Fruit fly (Drosophila melanogaster): Measurements from ENCODE around the gene Drak.
A peak's percentile ranks its signal among the peaks of the same experiment; 100 is the strongest.

Drak gene

DNA sequence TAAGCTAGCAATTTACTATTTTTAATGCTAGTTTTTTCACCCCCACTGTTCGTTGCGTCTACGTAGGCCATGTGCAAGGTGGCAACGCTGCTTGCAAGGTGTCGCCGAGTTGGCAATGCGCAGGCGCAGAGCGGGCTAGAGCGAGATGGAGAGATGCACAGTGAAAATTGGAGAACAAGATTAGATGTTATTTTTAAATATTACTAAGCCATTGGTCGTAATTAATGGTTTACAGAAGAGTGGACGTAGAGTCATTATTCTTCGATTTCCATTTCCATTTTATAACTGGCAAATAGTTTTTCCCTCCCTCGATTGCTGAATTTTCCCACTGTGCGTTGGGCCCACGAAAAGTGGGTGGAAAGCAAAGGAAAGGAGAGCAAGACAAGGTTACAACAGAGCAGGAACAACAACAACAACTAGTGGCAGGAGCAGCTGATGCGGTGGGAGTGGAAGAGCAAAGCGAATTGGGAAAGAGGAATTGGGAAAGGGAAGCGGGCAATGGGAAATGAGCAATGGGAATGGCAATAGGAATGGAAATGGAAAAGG lies 40.0 kb upstream of the Drak start (continued):
- TF ChIP-seq CG1832 (GFP tag; optimal IDR thresholded peaks at IDR 0.05) = peak; percentile 58
- peak; percentile 30 for TF ChIP-seq run (tag; optimal IDR thresholded peaks at IDR 0.05)
- TF ChIP-seq MESR4 (GFP tag; optimal IDR thresholded peaks at IDR 0.05) = peak; percentile 15
- peak; percentile 68 for TF ChIP-seq NK7.1 (GFP tag; optimal IDR thresholded peaks at IDR 0.05)
- TF ChIP-seq Nf-YB (GFP tag; optimal IDR thresholded peaks at IDR 0.05) = peak; percentile 30
- TF ChIP-seq ara (GFP tag; IDR thresholded peaks at IDR 0.05) = peak; percentile 87
- peak; percentile 77 for TF ChIP-seq Aef1 (GFP tag; IDR thresholded peaks at IDR 0.05)
- TF ChIP-seq Eip74EF (GFP tag; optimal IDR thresholded peaks at IDR 0.05) = peak in 1 of 2 experiments; percentile 39
- no peak for TF ChIP-seq CG16813 (GFP tag; IDR thresholded peaks at IDR 0.05; ENCODE audit: partially characterized antibody)
- peak; percentile 36 for TF ChIP-seq Ssrp (tag; optimal IDR thresholded peaks at IDR 0.05)
- TF ChIP-seq H2.0 (GFP tag; IDR thresholded peaks at IDR 0.05) = peak; percentile 87
- TF ChIP-seq gcm (GFP tag; optimal IDR thresholded peaks at IDR 0.05) = peak; percentile 59
- TF ChIP-seq CG11456 (GFP tag; IDR thresholded peaks at IDR 0.05) = peak; percentile 83
- no peak for TF ChIP-seq YL-1 (GFP tag; optimal IDR thresholded peaks at IDR 0.05)
- peak; percentile 49 for TF ChIP-seq CG12942 (GFP tag; optimal IDR thresholded peaks at IDR 0.05)
- peak; percentile 70 for TF ChIP-seq CG12155 (GFP tag; optimal IDR thresholded peaks at IDR 0.05)
- TF ChIP-seq tx (GFP tag; optimal IDR thresholded peaks at IDR 0.05) = no peak
- TF ChIP-seq ro (GFP tag; IDR thresholded peaks at IDR 0.05) = peak; percentile 50; the same call in 1 of the 2 replicates
- peak; percentile 77 for TF ChIP-seq CG2199 (GFP tag; IDR thresholded peaks at IDR 0.05)
- no peak for TF ChIP-seq usp (GFP tag; optimal IDR thresholded peaks at IDR 0.05)
- no peak for TF ChIP-seq Max (GFP tag; optimal IDR thresholded peaks at IDR 0.05)
- peak; percentile 34 for TF ChIP-seq CG31365 (tag; optimal IDR thresholded peaks at IDR 0.05)
- peak; percentile 45 for TF ChIP-seq Ravus (GFP tag; IDR thresholded peaks at IDR 0.05)
- TF ChIP-seq ranshi (GFP tag; IDR thresholded peaks at IDR 0.05) = peak; percentile 83
- no peak for TF ChIP-seq CG2129 (GFP tag; IDR thresholded peaks at IDR 0.05; ENCODE audit: partially characterized antibody)
- TF ChIP-seq Neu2 (GFP tag; optimal IDR thresholded peaks at IDR 0.05; ENCODE audit: borderline replicate concordance) = no peak
- peak; percentile 29 for TF ChIP-seq CG4617 (GFP tag; optimal IDR thresholded peaks at IDR 0.05; ENCODE audit: borderline replicate concordance)
- no peak for TF ChIP-seq crol (GFP tag; IDR thresholded peaks at IDR 0.05)
- peak; percentile 68 for TF ChIP-seq Chrac-16 (GFP tag; optimal IDR thresholded peaks at IDR 0.05)
- peak; percentile 46 for TF ChIP-seq CG5180 (GFP tag; optimal IDR thresholded peaks at IDR 0.05)
- TF ChIP-seq zen2 (GFP tag; IDR thresholded peaks at IDR 0.05; ENCODE audit: partially characterized antibody) = no peak
- TF ChIP-seq dan (GFP tag; IDR thresholded peaks at IDR 0.05) = no peak
- TF ChIP-seq Med (GFP tag) = peak; percentile 96
- peak; percentile 63 for TF ChIP-seq CG11723 (GFP tag; optimal IDR thresholded peaks at IDR 0.05)
- TF ChIP-seq CG17802 (tag; optimal IDR thresholded peaks at IDR 0.05) = peak; percentile 40
- peak; percentile 65 for TF ChIP-seq Mad (GFP tag; optimal IDR thresholded peaks at IDR 0.05)
- TF ChIP-seq Vsx1 (GFP tag; optimal IDR thresholded peaks at IDR 0.05) = no peak
- TF ChIP-seq CG17361 (GFP tag; IDR thresholded peaks at IDR 0.05) = peak; percentile 69; the same call in 2 of the 3 replicates
- TF ChIP-seq CG12236 (GFP tag; optimal IDR thresholded peaks at IDR 0.05) = peak; percentile 30
- TF ChIP-seq grau (tag; optimal IDR thresholded peaks at IDR 0.05) = peak; percentile 78
- TF ChIP-seq emc (GFP tag; optimal IDR thresholded peaks at IDR 0.05) = no peak
- TF ChIP-seq CG3838 (GFP tag; optimal IDR thresholded peaks at IDR 0.05) = no peak
- no peak for TF ChIP-seq chinmo (GFP tag; IDR thresholded peaks at IDR 0.05; ENCODE audit: partially characterized antibody)
- peak; percentile 75 for TF ChIP-seq ap (GFP tag; IDR thresholded peaks at IDR 0.05)
- peak; percentile 17 for TF ChIP-seq NC2α (GFP tag; optimal IDR thresholded peaks at IDR 0.05)
- 0 out of 2 replicates have a peak, but pooled peaks have one; percentile 37 for TF ChIP-seq bbx (GFP tag; IDR thresholded peaks at IDR 0.05; ENCODE audit: partially characterized antibody)
- TF ChIP-seq CG17359 (tag; optimal IDR thresholded peaks at IDR 0.05) = peak; percentile 84
- peak; percentile 63 for TF ChIP-seq CG3281 (GFP tag; optimal IDR thresholded peaks at IDR 0.05)
- peak; percentile 61; the same call in 1 of the 2 replicates for TF ChIP-seq cas (GFP tag; IDR thresholded peaks at IDR 0.05)

Data from whole organism, embryonic.